Worm (Caenorhabditis elegans) whole organism, L1 larva: Measurements from ENCODE around the gene sulp-5.

Experiments used
- C04F5.9 ChIP-seq: sonication (generic microtip); optimal IDR thresholded peaks from 2 replicates; lab custom pipeline; 2016; ENCODE audit warnings: missing genetic modification characterization, missing compliant biosample characterization
- ama-1 ChIP-seq: fragments of 150-350 bp; optimal IDR thresholded peaks from 2 replicates; lab custom pipeline; 2014
- blmp-1 ChIP-seq: fragments of 150-350 bp; optimal IDR thresholded peaks from 2 replicates; lab custom pipeline; 2014; ENCODE audit warnings: missing biosample characterization, missing genetic modification characterization
- elt-2 ChIP-seq: sonication (generic microtip); optimal IDR thresholded peaks from 2 replicates; lab custom pipeline; 2016; ENCODE audit warnings: missing genetic modification characterization, mild to moderate bottlenecking, inconsistent platforms, missing compliant biosample characterization, missing genetic modification reagents
- lin-39 ChIP-seq: fragments of 150-350 bp; optimal IDR thresholded peaks from 2 replicates; lab custom pipeline; 2014; ENCODE audit warnings: missing biosample characterization, missing genetic modification reagents, missing genetic modification characterization
- nhr-12 ChIP-seq: sonication (generic microtip); optimal IDR thresholded peaks from 2 replicates; lab custom pipeline; 2017; ENCODE audit warnings: missing biosample characterization, missing genetic modification characterization
- sox-4 ChIP-seq: sonication (generic microtip); optimal IDR thresholded peaks from 2 replicates; lab custom pipeline; 2016; ENCODE audit warnings: missing genetic modification characterization, missing compliant biosample characterization
- unc-62 ChIP-seq: fragments of 150-350 bp; optimal IDR thresholded peaks from 2 replicates; lab custom pipeline; 2014; ENCODE audit warnings: missing biosample characterization, missing genetic modification reagents, missing genetic modification characterization

- TF ChIP-seq ama-1 (lab: Kevin White, UChicago) (no peak), unc-62 (GFP tag; lab: Kevin White, UChicago) (no peak), sox-4 (tag; lab: Kevin White, UChicago) (no peak), elt-2 (tag; lab: Kevin White, UChicago) (no peak), C04F5.9 (tag; lab: Kevin White, UChicago) (no peak), blmp-1 (tag; lab: Kevin White, UChicago) (no peak), nhr-12 (tag; lab: Kevin White, UChicago) (no peak), lin-39 (no peak)
Measured at ce11 chrV:11854905-11855304, 24.9 kb upstream of the sulp-5 start.
